5 fruit fly cellular contexts compared by ENCODE assay signal in the genomic region with DNA sequence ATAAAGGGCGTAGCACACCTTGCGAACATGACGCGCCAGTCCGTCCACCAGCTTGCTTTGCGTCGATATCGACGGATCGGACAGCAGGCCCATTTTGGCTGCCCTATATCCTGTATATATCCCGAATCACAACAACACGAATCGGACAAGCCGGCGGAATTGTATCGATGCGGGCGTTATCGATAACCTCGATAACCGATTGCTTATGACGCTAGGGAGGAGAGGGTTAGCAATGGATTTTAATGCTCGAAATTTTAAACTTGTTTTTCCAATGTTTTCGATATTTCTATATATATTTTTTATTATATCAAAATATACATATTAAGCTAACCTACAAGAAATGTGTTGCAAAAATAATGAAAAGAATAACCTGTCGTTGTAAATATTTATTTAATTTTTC.
TF ChIP-seq lines count a peak whose summit lies in the region.

Gene GAA1 (minus strand): TSS at position 194 of the 400 bp plus-strand sequence.

- no peak for TF ChIP-seq CTCF in whole organism, embryonic (GFP tag; optimal IDR thresholded peaks at IDR 0.05; lab: Kevin White, UChicago)

TF ChIP-seq in whole organism, adult, 20 proteins besides CTCF, POLR2A, EP300 and RAD21:
- TF ChIP-seq CG11617 (GFP tag; optimal IDR thresholded peaks at IDR 0.05; lab: Kevin White, UChicago) (peak; percentile 11), bab1 (GFP tag; optimal IDR thresholded peaks at IDR 0.05; lab: Kevin White, UChicago) (peak; percentile 53), CG5204 (GFP tag; optimal IDR thresholded peaks at IDR 0.05; lab: Kevin White, UChicago) (no peak), cnc (optimal IDR thresholded peaks at IDR 0.05; lab: Kevin White, UChicago) (no peak), Mnt (GFP tag; optimal IDR thresholded peaks at IDR 0.05; lab: Kevin White, UChicago) (peak; percentile 3), CG14711 (tag; optimal IDR thresholded peaks at IDR 0.05; lab: Kevin White, UChicago) (peak; percentile 57), CG7101 (tag; optimal IDR thresholded peaks at IDR 0.05; lab: Kevin White, UChicago) (peak; percentile 8), ovo (GFP tag; optimal IDR thresholded peaks at IDR 0.05; lab: Kevin White, UChicago) (no peak)

TF ChIP-seq in whole organism, embryonic, 481 proteins besides CTCF, POLR2A, EP300 and RAD21 (continues in another document):
- TF ChIP-seq CG17829 (tag; optimal IDR thresholded peaks at IDR 0.05; lab: Kevin White, UChicago) (peak; percentile 17), ken (GFP tag; IDR thresholded peaks at IDR 0.05; lab: Robert Waterston, UW) (no peak), Xrp1 (GFP tag; IDR thresholded peaks at IDR 0.05; lab: Robert Waterston, UW) (peak; percentile 42; the same call in 1 of the 2 replicates), CG15601 (tag; optimal IDR thresholded peaks at IDR 0.05; lab: Kevin White, UChicago) (no peak), cwo (GFP tag; optimal IDR thresholded peaks at IDR 0.05; lab: Kevin White, UChicago) (no peak), NFAT (GFP tag; IDR thresholded peaks at IDR 0.05; lab: Robert Waterston, UW) (no peak), Fer3 (tag; optimal IDR thresholded peaks at IDR 0.05; lab: Kevin White, UChicago) (no peak), CG9727 (GFP tag; optimal IDR thresholded peaks at IDR 0.05; lab: Kevin White, UChicago) (no peak), CG10959 (GFP tag; IDR thresholded peaks at IDR 0.05; lab: Robert Waterston, UW) (no peak), Rx (GFP tag; IDR thresholded peaks at IDR 0.05; lab: Robert Waterston, UW) (no peak), Abd-B (GFP tag; optimal IDR thresholded peaks at IDR 0.05; lab: Kevin White, UChicago) (no peak), CG6175 (GFP tag; IDR thresholded peaks at IDR 0.05; lab: Robert Waterston, UW) (no peak), CG10431 (GFP tag; optimal IDR thresholded peaks at IDR 0.05; lab: Kevin White, UChicago) (no peak), tap (tag; optimal IDR thresholded peaks at IDR 0.05; lab: Kevin White, UChicago) (no peak), CG6765 (GFP tag; optimal IDR thresholded peaks at IDR 0.05; lab: Kevin White, UChicago) (no peak), CG13424 (tag; optimal IDR thresholded peaks at IDR 0.05; lab: Kevin White, UChicago) (peak; percentile 12), maf-S (GFP tag; optimal IDR thresholded peaks at IDR 0.05; lab: Kevin White, UChicago) (no peak), ind (GFP tag; optimal IDR thresholded peaks at IDR 0.05; lab: Kevin White, UChicago) (peak; percentile 3), bbx (GFP tag; IDR thresholded peaks at IDR 0.05; lab: Robert Waterston, UW; ENCODE audit: partially characterized antibody) (peak; percentile 93), E2f2 (GFP tag; IDR thresholded peaks at IDR 0.05; lab: Robert Waterston, UW) (peak; percentile 68)

TF ChIP-seq in whole organism, prepupa, 60 proteins besides CTCF, POLR2A, EP300 and RAD21:
- TF ChIP-seq CG1621 (tag; optimal IDR thresholded peaks at IDR 0.05; lab: Kevin White, UChicago) = peak; percentile 2
- TF ChIP-seq vri (GFP tag; optimal IDR thresholded peaks at IDR 0.05; lab: Kevin White, UChicago) = no peak

TF ChIP-seq in whole organism, pupa, 21 proteins besides CTCF, POLR2A, EP300 and RAD21:
- TF ChIP-seq Snoo (tag; optimal IDR thresholded peaks at IDR 0.05; lab: Kevin White, UChicago) (no peak), CG10348 (GFP tag; IDR thresholded peaks at IDR 0.05; lab: Robert Waterston, UW) (no peak), CG17806 (tag; optimal IDR thresholded peaks at IDR 0.05; lab: Kevin White, UChicago) (peak; percentile 9)

TF ChIP-seq in whole organism, wandering third instar larva, 38 proteins besides CTCF, POLR2A, EP300 and RAD21:
- TF ChIP-seq br (GFP tag; optimal IDR thresholded peaks at IDR 0.05; lab: Kevin White, UChicago) (no peak), HLH106 (tag; optimal IDR thresholded peaks at IDR 0.05; lab: Kevin White, UChicago) (peak; percentile 17)
